Fruit fly (Drosophila melanogaster) S2 (cell line): ENCODE measurements around the gene HtrA2.

Source experiments
- CG8478 ChIP-seq: fragments of >200 bp; optimal IDR thresholded peaks from 2 replicates; lab custom pipeline; 2018
- CTCF ChIP-seq, 2 experiments: fragments of >200 bp; optimal IDR thresholded peaks; 2 replicates each; lab custom pipeline; 2018

DNA sequence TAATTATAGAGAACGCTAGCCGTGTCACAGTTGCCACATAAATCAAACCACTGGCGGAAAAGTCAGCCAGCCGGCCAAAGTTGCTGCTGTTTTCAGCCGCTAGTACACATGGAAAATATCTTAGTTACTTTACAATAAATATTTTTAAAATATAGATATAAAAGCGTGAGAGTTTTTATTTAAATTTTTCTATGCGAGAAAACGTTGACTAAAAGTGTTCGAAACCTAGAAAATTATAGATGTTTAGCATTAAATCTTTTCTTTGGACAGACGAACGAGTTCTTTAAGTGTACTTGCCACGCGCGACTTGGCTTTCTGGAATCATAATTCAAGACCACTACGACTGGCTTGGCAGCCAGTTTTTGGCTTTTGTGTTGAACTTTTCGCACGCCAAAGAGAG is 25.0 kb downstream of the HtrA2 start:
- TF ChIP-seq CTCF (optimal IDR thresholded peaks at IDR 0.05; lab: Kevin White, UChicago) (no peak), CG8478 (lab: Kevin White, UChicago) (no peak)
